Worm (Caenorhabditis elegans): ENCODE data around the gene srg-58.

The srg-58 gene

DNA sequence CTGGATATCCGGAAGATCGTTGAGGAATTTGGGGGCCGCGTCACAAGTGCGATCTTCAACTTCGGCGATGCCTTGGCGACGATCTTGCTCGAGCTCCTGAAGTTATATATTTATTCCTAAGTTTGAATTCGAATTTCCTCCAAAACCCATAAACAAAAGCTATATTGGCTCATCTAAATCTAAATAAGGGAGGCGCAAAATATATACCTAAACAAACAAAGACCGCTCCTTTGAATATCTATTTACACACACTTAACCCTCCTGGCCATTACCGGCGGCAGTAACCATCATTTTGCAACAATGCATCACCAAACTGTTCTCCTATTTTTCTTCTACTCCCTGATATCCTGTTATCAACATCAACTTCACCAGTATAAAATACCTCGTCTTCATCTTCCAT is 36.6 kb upstream of the srg-58 start, which contains the start of gene F54E2.2:
Gene F54E2.2 (plus strand): TSS at position 301 of the 400 bp plus-strand sequence.
- no peak for TF ChIP-seq elt-1 (tag; optimal IDR thresholded peaks at IDR 0.05)
- TF ChIP-seq fkh-10 (GFP tag; optimal IDR thresholded peaks at IDR 0.05): no peak

DNA sequence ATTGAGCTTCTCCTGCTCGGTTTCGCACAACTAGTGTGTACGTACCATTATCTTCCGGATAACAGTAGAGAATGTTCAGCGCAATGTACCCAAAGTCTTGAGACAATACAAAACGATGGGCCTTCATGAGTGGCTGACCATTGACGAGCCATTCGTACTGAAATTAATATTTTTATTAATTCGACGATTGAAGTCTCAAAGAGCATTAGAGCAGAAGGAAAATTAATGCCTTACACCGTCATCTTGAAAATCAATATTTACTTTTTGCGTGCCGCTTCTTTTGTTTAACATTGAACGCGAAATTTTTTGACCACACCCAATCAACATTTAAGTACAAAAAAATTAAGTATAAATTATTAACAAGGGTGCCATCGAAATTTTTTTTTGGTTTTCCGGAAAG is 33.6 kb upstream of the srg-58 start:
- TF ChIP-seq pha-4 (tag; optimal IDR thresholded peaks at IDR 0.05): no peak
- no peak for TF ChIP-seq nhr-76 (tag; optimal IDR thresholded peaks at IDR 0.05)
- TF ChIP-seq nhr-67 (tag; optimal IDR thresholded peaks at IDR 0.05): no peak
- no peak for TF ChIP-seq elt-3 (tag; optimal IDR thresholded peaks at IDR 0.05)

DNA sequence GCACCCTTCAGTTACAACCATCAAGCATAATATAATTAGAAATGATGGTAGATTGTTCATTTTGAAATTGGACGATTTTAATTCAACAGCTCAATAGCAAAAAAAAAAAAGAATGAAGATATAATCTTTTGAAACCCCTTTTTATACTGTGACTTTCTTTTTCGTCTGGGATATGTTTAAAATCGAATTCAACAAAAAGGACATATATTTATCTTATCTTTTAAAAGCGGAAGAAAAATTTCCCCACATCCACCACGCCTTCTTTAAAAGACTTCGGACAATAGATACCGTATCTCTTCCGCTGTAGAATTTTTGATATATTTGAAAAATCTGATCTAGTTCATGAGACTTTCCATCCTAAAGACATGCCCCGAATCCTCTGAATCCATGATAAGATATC is 21.4 kb upstream of the srg-58 start, which contains the start of gene R05D8.11:
Gene R05D8.11 (minus strand): TSS at position 101 of the 400 bp plus-strand sequence.
- no peak for TF ChIP-seq elt-1 (tag; optimal IDR thresholded peaks at IDR 0.05)
- TF ChIP-seq hmg-11 (tag; optimal IDR thresholded peaks at IDR 0.05): no peak
- no peak for TF ChIP-seq ztf-11 (tag; optimal IDR thresholded peaks at IDR 0.05)
- no peak for TF ChIP-seq nhr-11 (tag; optimal IDR thresholded peaks at IDR 0.05)
- TF ChIP-seq zag-1 (tag; optimal IDR thresholded peaks at IDR 0.05): no peak
- no peak for TF ChIP-seq ceh-82 (tag; optimal IDR thresholded peaks at IDR 0.05)
- no peak for TF ChIP-seq nfya-1 (tag; optimal IDR thresholded peaks at IDR 0.05; ENCODE audit: insufficient read depth)
- TF ChIP-seq lin-15B (tag; optimal IDR thresholded peaks at IDR 0.05): no peak
- no peak for TF ChIP-seq mml-1 (tag; optimal IDR thresholded peaks at IDR 0.05)
- no peak for TF ChIP-seq egl-5 (tag; optimal IDR thresholded peaks at IDR 0.05)
- TF ChIP-seq nhr-25 (tag; optimal IDR thresholded peaks at IDR 0.05): no peak
- no peak for TF ChIP-seq tbx-2 (tag; optimal IDR thresholded peaks at IDR 0.05)
- TF ChIP-seq fkh-10 (GFP tag; optimal IDR thresholded peaks at IDR 0.05): no peak
- no peak for TF ChIP-seq nhr-12 (tag; optimal IDR thresholded peaks at IDR 0.05)
- no peak for TF ChIP-seq mdl-1 (tag; optimal IDR thresholded peaks at IDR 0.05)
- TF ChIP-seq aly-2 (tag; optimal IDR thresholded peaks at IDR 0.05): no peak
- no peak for TF ChIP-seq skn-1 (tag; optimal IDR thresholded peaks at IDR 0.05)
- TF ChIP-seq fos-1 (tag; optimal IDR thresholded peaks at IDR 0.05): no peak
- no peak for TF ChIP-seq ceh-28 (tag; optimal IDR thresholded peaks at IDR 0.05)
- TF ChIP-seq nhr-76 (tag; optimal IDR thresholded peaks at IDR 0.05): no peak

DNA sequence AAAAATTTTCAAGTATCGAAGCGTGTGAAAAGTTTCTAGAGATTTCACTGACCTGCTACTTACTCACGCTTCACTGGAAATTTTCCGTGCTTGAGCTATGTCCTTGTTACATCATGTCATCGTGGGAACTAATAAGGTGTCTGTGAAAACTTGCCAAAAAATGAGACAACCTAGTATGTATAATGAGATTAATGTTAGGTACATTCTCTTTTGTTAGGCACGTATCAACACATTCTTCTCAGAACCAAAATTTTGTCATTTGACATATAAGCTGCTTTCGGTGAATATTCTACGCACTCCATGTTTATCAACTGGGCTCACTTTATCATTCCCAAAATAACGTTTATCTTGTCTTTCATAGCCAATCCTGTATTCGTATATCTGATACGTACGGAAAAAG is 14.7 kb upstream of the srg-58 start, which contains the start of gene srj-18:
Gene srj-18 (plus strand): TSS at position 301 of the 400 bp plus-strand sequence.
- TF ChIP-seq ceh-28 (tag; optimal IDR thresholded peaks at IDR 0.05) (no peak), nhr-67 (tag; optimal IDR thresholded peaks at IDR 0.05) (no peak), fkh-10 (GFP tag; optimal IDR thresholded peaks at IDR 0.05) (no peak), ztf-4 (tag; optimal IDR thresholded peaks at IDR 0.05) (no peak), mml-1 (tag; optimal IDR thresholded peaks at IDR 0.05) (no peak), R02D3.7 (tag; optimal IDR thresholded peaks at IDR 0.05) (no peak), nhr-11 (tag; optimal IDR thresholded peaks at IDR 0.05) (no peak), ztf-11 (tag; optimal IDR thresholded peaks at IDR 0.05) (no peak), ZK546.5 (tag; optimal IDR thresholded peaks at IDR 0.05) (no peak), mdl-1 (tag; optimal IDR thresholded peaks at IDR 0.05) (no peak), ceh-16 (tag; optimal IDR thresholded peaks at IDR 0.05) (no peak), skn-1 (tag; optimal IDR thresholded peaks at IDR 0.05) (no peak), nhr-237 (tag; optimal IDR thresholded peaks at IDR 0.05) (no peak), pqm-1 (tag; optimal IDR thresholded peaks at IDR 0.05) (no peak)

DNA sequence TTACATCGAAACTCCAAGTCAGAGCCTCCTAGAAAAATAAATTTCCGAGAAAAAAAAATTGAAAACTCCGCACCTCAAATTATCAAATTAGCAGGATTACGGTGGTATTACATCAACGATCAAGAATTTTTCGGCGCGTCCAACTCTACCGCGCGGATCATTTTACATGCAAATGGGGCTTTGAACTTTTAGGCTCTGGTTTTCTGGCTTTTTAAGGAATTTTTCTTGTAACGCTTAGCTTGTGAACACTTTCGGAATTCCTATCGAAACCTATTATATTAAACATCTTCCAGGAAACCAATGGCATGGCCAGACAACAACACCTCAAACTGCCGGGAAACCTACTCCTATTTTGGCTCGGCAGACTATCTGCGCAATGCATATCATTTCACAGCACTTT is 12.2 kb upstream of the srg-58 start, which contains the start of gene srh-56:
Gene srh-56 (plus strand): TSS at position 301 of the 400 bp plus-strand sequence.
- TF ChIP-seq ceh-82 (tag; optimal IDR thresholded peaks at IDR 0.05): no peak
- TF ChIP-seq pha-4 (tag; optimal IDR thresholded peaks at IDR 0.05): no peak
- no peak for TF ChIP-seq ceh-9 (tag; optimal IDR thresholded peaks at IDR 0.05)
- no peak for TF ChIP-seq jun-1 (tag; optimal IDR thresholded peaks at IDR 0.05)
- TF ChIP-seq nhr-76 (tag; optimal IDR thresholded peaks at IDR 0.05): no peak
- TF ChIP-seq skn-1 (tag; optimal IDR thresholded peaks at IDR 0.05): no peak
- TF ChIP-seq fkh-2 (tag; optimal IDR thresholded peaks at IDR 0.05): no peak
- no peak for TF ChIP-seq ztf-11 (tag; optimal IDR thresholded peaks at IDR 0.05)
- no peak for TF ChIP-seq ceh-16 (tag; optimal IDR thresholded peaks at IDR 0.05)
- TF ChIP-seq mml-1 (tag; optimal IDR thresholded peaks at IDR 0.05): no peak
- TF ChIP-seq fkh-10 (GFP tag; optimal IDR thresholded peaks at IDR 0.05): no peak
- no peak for TF ChIP-seq egl-5 (tag; optimal IDR thresholded peaks at IDR 0.05)
- no peak for TF ChIP-seq nhr-23 (tag; optimal IDR thresholded peaks at IDR 0.05)
- no peak for TF ChIP-seq nhr-25 (tag; optimal IDR thresholded peaks at IDR 0.05)
- no peak for TF ChIP-seq mdl-1 (tag; optimal IDR thresholded peaks at IDR 0.05)
- no peak for TF ChIP-seq nhr-11 (tag; optimal IDR thresholded peaks at IDR 0.05)
- TF ChIP-seq ztf-4 (tag; optimal IDR thresholded peaks at IDR 0.05): no peak
- no peak for TF ChIP-seq nhr-28 (tag; optimal IDR thresholded peaks at IDR 0.05)
- no peak for TF ChIP-seq daf-12 (tag; optimal IDR thresholded peaks at IDR 0.05)

All from whole organism, L3 larva.